Fruit fly (Drosophila melanogaster) whole organism, embryonic: ENCODE measurements around the gene FRG1.
A peak's percentile ranks its signal among the peaks of the same experiment; 100 is the strongest.

Experiments used
- Ada2b ChIP-seq: fragments of 200-800 bp; sonication (Bioruptor generic); IDR thresholded peaks from 2 replicates; pipeline ENCODE4 v1.3.6; 2022; ENCODE audit warnings: missing biosample characterization, missing genetic modification characterization
- Atf-2 ChIP-seq: fragments of 200-800 bp; sonication (Bioruptor generic); optimal IDR thresholded peaks from 2 replicates; lab custom pipeline; 2016; ENCODE audit warnings: missing biosample characterization, missing genetic modification characterization
- Bdp1 ChIP-seq: fragments of 200-800 bp; sonication (Bioruptor generic); optimal IDR thresholded peaks from 3 replicates; lab custom pipeline; 2016; ENCODE audit warnings: missing biosample characterization, missing genetic modification characterization
- CG10543 ChIP-seq: fragments of 200-800 bp; sonication (Bioruptor generic); optimal IDR thresholded peaks from 3 replicates; lab custom pipeline; 2017; ENCODE audit warnings: missing biosample characterization, mild to moderate bottlenecking, missing genetic modification characterization, moderate library complexity
- CG10565 ChIP-seq: fragments of 200-800 bp; sonication (Bioruptor generic); optimal IDR thresholded peaks from 3 replicates; lab custom pipeline; 2016; ENCODE audit warnings: missing biosample characterization, mild to moderate bottlenecking, missing genetic modification characterization
- CG11247 ChIP-seq: fragments of 200-800 bp; sonication (Bioruptor generic); IDR thresholded peaks from 2 replicates; pipeline ENCODE4 v1.3.6; 2022; ENCODE audit warnings: missing biosample characterization, missing genetic modification characterization
- CG12155 ChIP-seq: fragments of 200-800 bp; sonication (Bioruptor generic); optimal IDR thresholded peaks from 3 replicates; lab custom pipeline; 2016; ENCODE audit warnings: missing biosample characterization, missing genetic modification characterization
- CG14441 ChIP-seq: fragments of 200-800 bp; sonication (Bioruptor generic); IDR thresholded peaks from 2 replicates; pipeline ENCODE4 v1.3.6; 2022; ENCODE audit warnings: missing biosample characterization, missing genetic modification characterization
- CG15073 ChIP-seq: fragments of 200-800 bp; sonication (Bioruptor generic); optimal IDR thresholded peaks from 2 replicates; lab custom pipeline; 2016; ENCODE audit warnings: missing biosample characterization, missing genetic modification characterization
- CG31388 ChIP-seq: fragments of 200-800 bp; sonication (Bioruptor generic); optimal IDR thresholded peaks from 2 replicates; lab custom pipeline; 2016; ENCODE audit warnings: missing biosample characterization, missing genetic modification characterization
- CG33213 ChIP-seq: fragments of 200-800 bp; sonication (Bioruptor generic); optimal IDR thresholded peaks from 3 replicates; lab custom pipeline; 2016; ENCODE audit warnings: missing biosample characterization, missing genetic modification characterization
- CG3838 ChIP-seq: fragments of 200-800 bp; sonication (Bioruptor generic); optimal IDR thresholded peaks from 3 replicates; lab custom pipeline; 2016; ENCODE audit warnings: missing biosample characterization, missing genetic modification characterization
- CG3847 ChIP-seq: fragments of 200-800 bp; sonication (Bioruptor generic); IDR thresholded peaks from 2 replicates; pipeline ENCODE4 v1.3.6; 2022; ENCODE audit warnings: missing biosample characterization, missing genetic modification characterization
- CG43689 ChIP-seq: fragments of 200-800 bp; sonication (Bioruptor generic); IDR thresholded peaks from 2 replicates; pipeline ENCODE4 v1.3.6; 2022; ENCODE audit warnings: missing biosample characterization, missing genetic modification characterization
- CG4404 ChIP-seq: fragments of 200-800 bp; sonication (Bioruptor generic); IDR thresholded peaks from 2 replicates; pipeline ENCODE4 v1.3.6; 2022; ENCODE audit warnings: missing biosample characterization, missing genetic modification characterization
- CG4424 ChIP-seq: fragments of 200-800 bp; sonication (Bioruptor generic); optimal IDR thresholded peaks from 3 replicates; lab custom pipeline; 2016; ENCODE audit warnings: missing biosample characterization, missing genetic modification characterization
- CG4617 ChIP-seq: fragments of 200-800 bp; sonication (Bioruptor generic); optimal IDR thresholded peaks from 3 replicates; lab custom pipeline; 2016; ENCODE audit warnings: missing biosample characterization, missing genetic modification characterization, borderline replicate concordance
- CG5953 ChIP-seq: fragments of 200-800 bp; sonication (Bioruptor generic); IDR thresholded peaks from 2 replicates; pipeline ENCODE4 v1.3.6; 2022; ENCODE audit warnings: missing biosample characterization, missing genetic modification characterization
- CG8290 ChIP-seq, 3 experiments: fragments of 200-800 bp; sonication (Bioruptor generic); optimal IDR thresholded peaks; 2 replicates each; lab custom pipeline; 2016 to 2019; ENCODE audit warnings: missing biosample characterization in 3 of 3, missing genetic modification characterization in 3 of 3, mild to moderate bottlenecking in 2 of 3, moderate library complexity in 1 of 3
- CG8478 ChIP-seq: fragments of >200 bp; optimal IDR thresholded peaks from 2 replicates; lab custom pipeline; 2018
- CG9437 ChIP-seq: fragments of 200-800 bp; sonication (Bioruptor generic); optimal IDR thresholded peaks from 2 replicates; lab custom pipeline; 2018; ENCODE audit warnings: missing biosample characterization, mild to moderate bottlenecking, missing genetic modification characterization
- D ChIP-seq, 2 experiments: fragments of 200-800 bp in 1 of 2; fragments of >200 bp in 1 of 2; sonication (Bioruptor generic) in 1 of 2; optimal IDR thresholded peaks; 2 replicates in 1 of 2; 3 replicates in 1 of 2; lab custom pipeline; 2017; ENCODE audit warnings: mild to moderate bottlenecking in 1 of 2, missing biosample characterization in 1 of 2, missing genetic modification characterization in 1 of 2, missing genetic modification reagents in 1 of 2
- Dek ChIP-seq: fragments of 200-800 bp; sonication (Bioruptor generic); optimal IDR thresholded peaks from 3 replicates; lab custom pipeline; 2019; ENCODE audit warnings: missing biosample characterization, mild to moderate bottlenecking, missing genetic modification characterization, moderate library complexity
- Ets97D ChIP-seq: fragments of 200-800 bp; sonication (Bioruptor generic); optimal IDR thresholded peaks from 3 replicates; lab custom pipeline; 2016; ENCODE audit warnings: missing biosample characterization, missing genetic modification characterization
- Fer2 ChIP-seq: fragments of 200-800 bp; sonication (Bioruptor generic); optimal IDR thresholded peaks from 2 replicates; lab custom pipeline; 2018; ENCODE audit warnings: missing biosample characterization, mild to moderate bottlenecking, missing genetic modification characterization, moderate library complexity
- HLH3B ChIP-seq: fragments of 200-800 bp; sonication (Bioruptor generic); IDR thresholded peaks from 2 replicates; pipeline ENCODE4 v1.3.6; 2022; ENCODE audit warnings: missing biosample characterization, missing genetic modification characterization
- Hmx ChIP-seq: fragments of 200-800 bp; sonication (Bioruptor generic); optimal IDR thresholded peaks from 2 replicates; lab custom pipeline; 2016; ENCODE audit warnings: missing biosample characterization, missing genetic modification characterization
- Hr78 ChIP-seq, 2 experiments: fragments of 200-800 bp in 1 of 2; fragments of >200 bp in 1 of 2; sonication (Bioruptor generic) in 1 of 2; optimal IDR thresholded peaks; 2 replicates each; lab custom pipeline; 2017 to 2019; ENCODE audit warnings: missing biosample characterization in 2 of 2, missing genetic modification characterization in 2 of 2, mild to moderate bottlenecking in 1 of 2, moderate library complexity in 1 of 2
- Hsf ChIP-seq: fragments of 200-800 bp; sonication (Bioruptor generic); optimal IDR thresholded peaks from 3 replicates; lab custom pipeline; 2016; ENCODE audit warnings: missing biosample characterization, missing genetic modification characterization
- MBD-R2 ChIP-seq: fragments of 200-800 bp; sonication (Bioruptor generic); IDR thresholded peaks from 2 replicates; pipeline ENCODE4 v1.3.6; 2022; ENCODE audit warnings: missing biosample characterization, missing genetic modification characterization
- Poxn ChIP-seq: fragments of 200-800 bp; sonication (Bioruptor generic); IDR thresholded peaks from 2 replicates; pipeline ENCODE4 v1.3.6; 2022; ENCODE audit warnings: missing biosample characterization, missing genetic modification characterization
- Sin3A ChIP-seq: fragments of >200 bp; optimal IDR thresholded peaks from 2 replicates; lab custom pipeline; 2018
- Sry-β ChIP-seq: fragments of 200-800 bp; sonication (Bioruptor generic); optimal IDR thresholded peaks from 2 replicates; lab custom pipeline; 2018; ENCODE audit warnings: missing biosample characterization, mild to moderate bottlenecking, missing genetic modification characterization, moderate library complexity
- Tbp ChIP-seq: fragments of >200 bp; optimal IDR thresholded peaks from 2 replicates; lab custom pipeline; 2018; ENCODE audit warnings: missing biosample characterization, missing genetic modification characterization
- aop ChIP-seq: fragments of 200-800 bp; sonication (Bioruptor generic); IDR thresholded peaks from 2 replicates; pipeline ENCODE4 v1.3.6; 2022; ENCODE audit warnings: missing biosample characterization, missing genetic modification characterization
- chm ChIP-seq: fragments of 200-800 bp; sonication (Bioruptor generic); IDR thresholded peaks from 2 replicates; pipeline ENCODE4 v1.3.6; 2022; ENCODE audit warnings: missing biosample characterization, missing genetic modification characterization
- eyg ChIP-seq: fragments of 200-800 bp; sonication (Bioruptor generic); optimal IDR thresholded peaks from 3 replicates; lab custom pipeline; 2016; ENCODE audit warnings: missing biosample characterization, missing genetic modification characterization
- gsb-n ChIP-seq: fragments of 200-800 bp; sonication (Bioruptor generic); optimal IDR thresholded peaks from 3 replicates; lab custom pipeline; 2018; ENCODE audit warnings: missing biosample characterization, mild to moderate bottlenecking, missing genetic modification characterization
- her ChIP-seq: fragments of 200-800 bp; sonication (Bioruptor generic); optimal IDR thresholded peaks from 2 replicates; lab custom pipeline; 2016; ENCODE audit warnings: missing biosample characterization, missing genetic modification characterization
- inv ChIP-seq: fragments of 200-800 bp; sonication (Bioruptor generic); IDR thresholded peaks from 2 replicates; pipeline ENCODE4 v1.3.6; 2022; ENCODE audit warnings: missing biosample characterization, missing genetic modification characterization; ENCODE audit not compliant: partially characterized antibody
- lilli ChIP-seq: fragments of 200-800 bp; sonication (Bioruptor generic); optimal IDR thresholded peaks from 3 replicates; lab custom pipeline; 2016; ENCODE audit warnings: missing biosample characterization, missing genetic modification characterization
- pb ChIP-seq: fragments of 200-800 bp; sonication (Bioruptor generic); optimal IDR thresholded peaks from 3 replicates; lab custom pipeline; 2016; ENCODE audit warnings: missing biosample characterization, missing genetic modification characterization
- pnt ChIP-seq: fragments of 200-800 bp; sonication (Bioruptor generic); optimal IDR thresholded peaks from 3 replicates; lab custom pipeline; 2016; ENCODE audit warnings: missing biosample characterization, missing genetic modification characterization
- prd ChIP-seq, 3 experiments: fragments of >200 bp in 2 of 3; fragments of 200-800 bp in 1 of 3; sonication (Bioruptor generic) in 1 of 3; optimal IDR thresholded peaks in 2 of 3; IDR thresholded peaks in 1 of 3; 2 replicates in 2 of 3; 3 replicates in 1 of 3; pipeline versions ENCODE4 v1.3.6 to Lab custom; 2017 to 2022; ENCODE audit warnings: missing biosample characterization in 1 of 3, missing genetic modification characterization in 1 of 3
- sc ChIP-seq, 3 experiments: fragments of >200 bp in 2 of 3; fragments of 200-800 bp in 1 of 3; sonication (Bioruptor generic) in 1 of 3; optimal IDR thresholded peaks; 2 replicates in 2 of 3; 3 replicates in 1 of 3; lab custom pipeline; 2017; ENCODE audit warnings: mild to moderate bottlenecking in 1 of 3, missing biosample characterization in 1 of 3, missing genetic modification characterization in 1 of 3, missing genetic modification reagents in 1 of 3
- schlank ChIP-seq: fragments of 200-800 bp; sonication (Bioruptor generic); optimal IDR thresholded peaks from 2 replicates; lab custom pipeline; 2018; ENCODE audit warnings: missing biosample characterization, mild to moderate bottlenecking, missing genetic modification characterization
- shn ChIP-seq: fragments of 200-800 bp; sonication (Bioruptor generic); optimal IDR thresholded peaks from 3 replicates; lab custom pipeline; 2016; ENCODE audit warnings: missing biosample characterization, missing genetic modification characterization
- ssp ChIP-seq: fragments of 200-800 bp; sonication (Bioruptor generic); IDR thresholded peaks from 2 replicates; pipeline ENCODE4 v1.3.6; 2022; ENCODE audit warnings: missing biosample characterization, missing genetic modification characterization
- tgo ChIP-seq: fragments of 200-800 bp; sonication (Bioruptor generic); IDR thresholded peaks from 3 replicates; pipeline ENCODE4 v1.3.6; 2022; ENCODE audit warnings: missing biosample characterization, missing genetic modification characterization
- ttk ChIP-seq: fragments of 200-800 bp; sonication (Bioruptor generic); IDR thresholded peaks from 2 replicates; pipeline ENCODE4 v2.1.2; 2022; ENCODE audit warnings: missing biosample characterization, missing genetic modification characterization
- wdn ChIP-seq: fragments of 200-800 bp; sonication (Bioruptor generic); IDR thresholded peaks from 2 replicates; pipeline ENCODE4 v1.3.6; 2022; ENCODE audit warnings: missing biosample characterization, missing genetic modification characterization
- zen2 ChIP-seq: fragments of 200-800 bp; sonication (Bioruptor generic); IDR thresholded peaks from 3 replicates; pipeline ENCODE4 v1.3.6; 2022; ENCODE audit warnings: missing biosample characterization, missing genetic modification characterization; ENCODE audit not compliant: partially characterized antibody

Gene FRG1

dm6 chr3L:20296797-20297196, at the start of gene FRG1 (continued):
- TF ChIP-seq Ada2b = no peak
- TF ChIP-seq CG3838 (GFP tag; lab: Kevin White, UChicago) = peak; percentile 95
- no peak for TF ChIP-seq Hsf
- TF ChIP-seq CG10565 (GFP tag; lab: Kevin White, UChicago) = no peak
- TF ChIP-seq Tbp (GFP tag; lab: Kevin White, UChicago) = no peak
- TF ChIP-seq shn (GFP tag; lab: Kevin White, UChicago) = no peak
- TF ChIP-seq CG4424 = no peak
- TF ChIP-seq Fer2 = no peak
- no peak for TF ChIP-seq pnt (GFP tag; lab: Kevin White, UChicago)
- TF ChIP-seq MBD-R2 (GFP tag; lab: Robert Waterston, UW) = peak; percentile 73
- TF ChIP-seq Sry-β = no peak
- TF ChIP-seq eyg = no peak
- no peak for TF ChIP-seq CG3847 (GFP tag; lab: Robert Waterston, UW)
- TF ChIP-seq CG43689 (GFP tag; lab: Robert Waterston, UW) = no peak
- no peak for TF ChIP-seq pb (GFP tag; lab: Kevin White, UChicago)
- TF ChIP-seq CG33213 (GFP tag; lab: Kevin White, UChicago) = no peak
- peak; percentile 64 for TF ChIP-seq CG4617 (GFP tag; lab: Kevin White, UChicago)
- no peak for TF ChIP-seq CG11247 (GFP tag; lab: Robert Waterston, UW)
- TF ChIP-seq lilli (GFP tag; lab: Kevin White, UChicago) = no peak
- no peak for TF ChIP-seq CG10543 (GFP tag; lab: Kevin White, UChicago)
- peak; percentile 71 for TF ChIP-seq inv (GFP tag; lab: Robert Waterston, UW)
- no peak for TF ChIP-seq ssp (GFP tag; lab: Robert Waterston, UW)
- no peak for TF ChIP-seq CG12155 (GFP tag; lab: Kevin White, UChicago)
- TF ChIP-seq ttk = no peak
- no peak for TF ChIP-seq HLH3B (GFP tag; lab: Robert Waterston, UW)
- TF ChIP-seq prd (optimal IDR thresholded peaks at IDR 0.05; lab: Kevin White, UChicago) = no peak
- no peak for TF ChIP-seq prd (GFP tag; IDR thresholded peaks at IDR 0.05; lab: Robert Waterston, UW)
- TF ChIP-seq CG5953 (GFP tag; lab: Robert Waterston, UW) = no peak
- TF ChIP-seq D (optimal IDR thresholded peaks at IDR 0.05; lab: Kevin White, UChicago) = no peak
- TF ChIP-seq D (GFP tag; optimal IDR thresholded peaks at IDR 0.05; lab: Kevin White, UChicago) = no peak
- no peak for TF ChIP-seq Atf-2 (GFP tag; lab: Kevin White, UChicago)
- TF ChIP-seq CG8290 (GFP tag; optimal IDR thresholded peaks at IDR 0.05; lab: Kevin White, UChicago) = no peak
- peak in 1 of 2 experiments; percentile 41 for TF ChIP-seq CG8290 (tag; optimal IDR thresholded peaks at IDR 0.05; lab: Kevin White, UChicago)
- TF ChIP-seq Sin3A = no peak
- TF ChIP-seq chm = no peak
- no peak for TF ChIP-seq schlank (tag; lab: Kevin White, UChicago)
- TF ChIP-seq Bdp1 (GFP tag; lab: Kevin White, UChicago) = no peak
- TF ChIP-seq Poxn (GFP tag; lab: Robert Waterston, UW) = no peak
- no peak for TF ChIP-seq sc (optimal IDR thresholded peaks at IDR 0.05; lab: Kevin White, UChicago)
- TF ChIP-seq sc (GFP tag; optimal IDR thresholded peaks at IDR 0.05; lab: Kevin White, UChicago) = no peak
- TF ChIP-seq CG8478 = no peak
- no peak for TF ChIP-seq CG15073 (GFP tag; lab: Kevin White, UChicago)
- no peak for TF ChIP-seq wdn
- no peak for TF ChIP-seq Dek (tag; lab: Kevin White, UChicago)
- TF ChIP-seq CG31388 (GFP tag; lab: Kevin White, UChicago) = no peak
- TF ChIP-seq zen2 = peak; percentile 47; the same call in 2 of the 3 replicates
- TF ChIP-seq her (GFP tag; lab: Kevin White, UChicago) = no peak
- no peak for TF ChIP-seq CG9437 (GFP tag; lab: Kevin White, UChicago)
- TF ChIP-seq Hmx (GFP tag; lab: Kevin White, UChicago) = no peak
- no peak for TF ChIP-seq Hr78 (GFP tag; optimal IDR thresholded peaks at IDR 0.05; lab: Kevin White, UChicago)
- TF ChIP-seq Ets97D (GFP tag; lab: Kevin White, UChicago) = no peak
- no peak for TF ChIP-seq CG4404 (GFP tag; lab: Robert Waterston, UW)
- TF ChIP-seq gsb-n (tag; lab: Kevin White, UChicago) = no peak
- no peak for TF ChIP-seq CG14441
- no peak for TF ChIP-seq tgo
- TF ChIP-seq aop = no peak
